Worm (Caenorhabditis elegans) whole organism, midembryonic: ENCODE measurements around the gene dpff-1.

Experiments
- T22C8.4 ChIP-seq: fragments of 200-800 bp; sonication (Bioruptor generic); IDR thresholded peaks from 2 replicates; pipeline ENCODE4 v1.3.6; 2022; ENCODE audit warnings: missing genetic modification characterization, missing compliant biosample characterization
- med-1 ChIP-seq: sonication (generic microtip); optimal IDR thresholded peaks from 2 replicates; lab custom pipeline; 2017; ENCODE audit warnings: missing genetic modification characterization, mild to moderate bottlenecking, missing compliant biosample characterization, antibody characterized with exemption, missing genetic modification reagents; ENCODE audit not compliant: insufficient read depth
- ref-1 ChIP-seq: fragments of 200-800 bp; sonication (Bioruptor generic); conservative IDR thresholded peaks from 2 replicates; pipeline ENCODE4 v1.3.6; 2022; ENCODE audit warnings: missing genetic modification reagents, missing genetic modification characterization, missing compliant biosample characterization
- ztf-29 ChIP-seq: fragments of 200-800 bp; sonication (Bioruptor generic); IDR thresholded peaks from 2 replicates; pipeline ENCODE4 v1.3.6; 2022; ENCODE audit warnings: missing genetic modification reagents, missing genetic modification characterization, missing compliant biosample characterization

DNA sequence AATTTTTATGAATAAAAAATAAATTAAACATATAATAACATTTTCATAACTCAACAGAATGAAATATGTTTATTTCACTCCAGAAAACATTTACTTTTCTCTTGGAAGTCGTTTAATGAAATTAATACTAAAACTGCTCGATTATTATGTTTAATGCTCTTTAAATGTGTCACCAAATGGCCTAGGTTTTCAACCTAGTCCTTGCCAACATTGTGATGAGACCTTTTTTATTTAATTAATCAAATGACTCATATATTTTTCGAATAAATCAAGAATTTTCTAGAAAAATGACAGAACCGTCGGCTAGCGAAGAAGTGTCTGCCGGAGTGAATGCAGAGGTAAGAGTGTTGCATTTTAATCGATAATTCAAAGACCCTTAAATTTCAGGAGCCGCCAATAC, 41.9 kb downstream of the dpff-1 start, which contains the start of gene rabn-5:
- TF ChIP-seq T22C8.4 (GFP tag; lab: Robert Waterston, UW) (no peak), med-1 (GFP tag; lab: Kevin White, UChicago) (no peak), ref-1 (no peak), ztf-29 (GFP tag; lab: Robert Waterston, UW) (no peak)
